Worm (Caenorhabditis elegans) whole organism, dauer: ENCODE results near the gene rab-6.1.

Experiments used
- unc-62 ChIP-seq: sonication (generic microtip); optimal IDR thresholded peaks from 2 replicates; lab custom pipeline; 2017; ENCODE audit warnings: missing biosample characterization, missing genetic modification reagents, missing genetic modification characterization

The rab-6.1 gene

ce11 chrIII:8961993-8962392, 43.8 kb downstream of the rab-6.1 start, which contains the start of gene grl-25:
Gene grl-25, plus strand, starts transcription at chrIII:8962293.
- TF ChIP-seq unc-62: no peak

- TF ChIP-seq unc-62: no peak
Measured at ce11 chrIII:8960664-8961063, 45.1 kb downstream of the rab-6.1 start, which contains the start of gene ZK643.6. Gene ZK643.6, minus strand, starts transcription at chrIII:8960764.

- no peak for TF ChIP-seq unc-62
Measured at ce11 chrIII:8956146-8956646, 49.6 kb downstream of the rab-6.1 start, which contains the start of the genes ZK643.5 and ZK643.2. Gene ZK643.5, minus strand, starts transcription at chrIII:8956196. Gene ZK643.2, plus strand, starts transcription at chrIII:8956540.

ce11 chrIII:8955536-8955935, 50.2 kb downstream of the rab-6.1 start:
- no peak for TF ChIP-seq unc-62
